Worm (Caenorhabditis elegans) whole organism, L2 larva: ENCODE data around the gene C46F11.6.

ENCODE experiments used
- C34F6.9 ChIP-seq: fragments of 150-350 bp; optimal IDR thresholded peaks from 2 replicates; lab custom pipeline; 2014; ENCODE audit warnings: missing biosample characterization, missing genetic modification characterization
- F13H6.1 ChIP-seq: sonication (generic microtip); optimal IDR thresholded peaks from 2 replicates; lab custom pipeline; 2016; ENCODE audit warnings: missing genetic modification characterization, missing compliant biosample characterization
- R02D3.7 ChIP-seq: fragments of 150-350 bp; optimal IDR thresholded peaks from 2 replicates; lab custom pipeline; 2014; ENCODE audit warnings: missing biosample characterization, missing genetic modification characterization
- Y55F3AM.14 ChIP-seq: fragments of 200-800 bp; sonication (Bioruptor generic); optimal IDR thresholded peaks from 2 replicates; lab custom pipeline; 2018; ENCODE audit warnings: mild to moderate bottlenecking, missing genetic modification characterization, missing compliant biosample characterization
- ZK546.5 ChIP-seq: sonication (generic microtip); optimal IDR thresholded peaks from 2 replicates; lab custom pipeline; 2017; ENCODE audit warnings: missing biosample characterization, missing genetic modification characterization
- alr-1 ChIP-seq: fragments of 150-350 bp; optimal IDR thresholded peaks from 2 replicates; lab custom pipeline; 2014; ENCODE audit warnings: missing biosample characterization, missing genetic modification characterization
- aly-2 ChIP-seq: fragments of 150-350 bp; optimal IDR thresholded peaks from 2 replicates; lab custom pipeline; 2014; ENCODE audit warnings: missing biosample characterization, missing genetic modification characterization
- ama-1 ChIP-seq: fragments of 150-350 bp; optimal IDR thresholded peaks from 2 replicates; lab custom pipeline; 2018; ENCODE audit warnings: inconsistent platforms
- blmp-1 ChIP-seq: sonication (generic microtip); optimal IDR thresholded peaks from 2 replicates; lab custom pipeline; 2017; ENCODE audit warnings: missing genetic modification characterization, mild to moderate bottlenecking, missing compliant biosample characterization, antibody characterized with exemption, moderate library complexity; ENCODE audit not compliant: insufficient read depth
- egl-27 ChIP-seq: sonication (generic microtip); optimal IDR thresholded peaks from 3 replicates; lab custom pipeline; 2017; ENCODE audit warnings: missing biosample characterization, missing genetic modification reagents, missing genetic modification characterization
- elt-1 ChIP-seq: fragments of 150-350 bp; optimal IDR thresholded peaks from 2 replicates; lab custom pipeline; 2014; ENCODE audit warnings: missing biosample characterization, missing genetic modification characterization
- elt-3 ChIP-seq: sonication (generic microtip); optimal IDR thresholded peaks from 2 replicates; lab custom pipeline; 2017; ENCODE audit warnings: missing biosample characterization, missing genetic modification characterization
- fos-1 ChIP-seq: fragments of 150-350 bp; optimal IDR thresholded peaks from 2 replicates; lab custom pipeline; 2014; ENCODE audit warnings: missing biosample characterization, missing genetic modification characterization
- gmeb-1 ChIP-seq: fragments of 150-350 bp; optimal IDR thresholded peaks from 2 replicates; lab custom pipeline; 2014; ENCODE audit warnings: missing biosample characterization, missing genetic modification characterization
- lin-11 ChIP-seq: fragments of 150-350 bp; sonication (generic microtip); optimal IDR thresholded peaks from 2 replicates; lab custom pipeline; 2014; ENCODE audit warnings: missing biosample characterization, missing genetic modification characterization, inconsistent platforms, mixed read lengths
- lin-13 ChIP-seq: fragments of 150-350 bp; optimal IDR thresholded peaks from 2 replicates; lab custom pipeline; 2014; ENCODE audit warnings: missing biosample characterization, missing genetic modification reagents, missing genetic modification characterization
- lsy-2 ChIP-seq, 2 experiments: fragments of 150-350 bp in 1 of 2; sonication (generic microtip) in 1 of 2; optimal IDR thresholded peaks; 2 replicates each; lab custom pipeline; 2014 to 2017; ENCODE audit warnings: missing biosample characterization in 2 of 2, missing genetic modification characterization in 2 of 2
- mab-5 ChIP-seq: fragments of 150-350 bp; optimal IDR thresholded peaks from 2 replicates; lab custom pipeline; 2014; ENCODE audit warnings: missing biosample characterization, missing genetic modification characterization
- nhr-10 ChIP-seq: sonication (generic microtip); optimal IDR thresholded peaks from 2 replicates; lab custom pipeline; 2017; ENCODE audit warnings: missing biosample characterization, missing genetic modification characterization
- nhr-11 ChIP-seq: fragments of 150-350 bp; optimal IDR thresholded peaks from 2 replicates; lab custom pipeline; 2014; ENCODE audit warnings: missing biosample characterization, missing genetic modification characterization
- nhr-129 ChIP-seq: fragments of 150-350 bp; optimal IDR thresholded peaks from 2 replicates; lab custom pipeline; 2014; ENCODE audit warnings: missing biosample characterization, missing genetic modification characterization
- nhr-237 ChIP-seq: fragments of 150-350 bp; optimal IDR thresholded peaks from 2 replicates; lab custom pipeline; 2014; ENCODE audit warnings: missing biosample characterization, missing genetic modification characterization
- nhr-25 ChIP-seq: fragments of 150-350 bp; sonication (generic microtip); optimal IDR thresholded peaks from 3 replicates; lab custom pipeline; 2014; ENCODE audit warnings: missing biosample characterization, missing genetic modification characterization
- nhr-6 ChIP-seq: fragments of 150-350 bp; optimal IDR thresholded peaks from 2 replicates; lab custom pipeline; 2014; ENCODE audit warnings: missing biosample characterization, missing genetic modification characterization
- nhr-77 ChIP-seq: fragments of 150-350 bp; optimal IDR thresholded peaks from 2 replicates; lab custom pipeline; 2014; ENCODE audit warnings: missing biosample characterization, missing genetic modification characterization
- peb-1 ChIP-seq: fragments of 150-350 bp; optimal IDR thresholded peaks from 2 replicates; lab custom pipeline; 2014; ENCODE audit warnings: missing biosample characterization, missing genetic modification characterization
- sem-4 ChIP-seq: fragments of 150-350 bp; optimal IDR thresholded peaks from 2 replicates; lab custom pipeline; 2014; ENCODE audit warnings: missing biosample characterization, missing genetic modification reagents, missing genetic modification characterization
- skn-1 ChIP-seq: sonication (generic microtip); optimal IDR thresholded peaks from 2 replicates; lab custom pipeline; 2017; ENCODE audit warnings: missing biosample characterization, missing genetic modification characterization
- sma-3 ChIP-seq: sonication (generic microtip); optimal IDR thresholded peaks from 2 replicates; lab custom pipeline; 2016; ENCODE audit warnings: missing genetic modification reagents, missing genetic modification characterization, missing compliant biosample characterization
- sma-9 ChIP-seq, 2 experiments: fragments of 150-350 bp in 1 of 2; sonication (generic microtip) in 1 of 2; optimal IDR thresholded peaks; 2 replicates each; lab custom pipeline; 2014 to 2016; ENCODE audit warnings: missing genetic modification characterization in 2 of 2, mild to moderate bottlenecking in 1 of 2, missing biosample characterization in 1 of 2, missing compliant biosample characterization in 1 of 2, missing genetic modification reagents in 1 of 2, moderate library complexity in 1 of 2
- unc-62 ChIP-seq: fragments of 150-350 bp; optimal IDR thresholded peaks from 2 replicates; lab custom pipeline; 2014; ENCODE audit warnings: missing biosample characterization, missing genetic modification reagents, missing genetic modification characterization
- ztf-11 ChIP-seq: sonication (generic microtip); optimal IDR thresholded peaks from 2 replicates; lab custom pipeline; 2017; ENCODE audit warnings: missing biosample characterization, missing genetic modification characterization
- ztf-4 ChIP-seq: fragments of 150-350 bp; optimal IDR thresholded peaks from 2 replicates; lab custom pipeline; 2014; ENCODE audit warnings: missing biosample characterization, missing genetic modification characterization

The C46F11.6 gene

ce11 chrIII:3649305-3649704, 20.9 kb downstream of the C46F11.6 start:
- TF ChIP-seq fos-1 (tag; lab: Kevin White, UChicago) (peak; percentile 54), sem-4 (no peak)

- TF ChIP-seq sma-9 (GFP tag; optimal IDR thresholded peaks at IDR 0.05; lab: Kevin White, UChicago) (no peak), sma-9 (tag; optimal IDR thresholded peaks at IDR 0.05; lab: Kevin White, UChicago) (no peak), sem-4 (no peak), sma-3 (GFP tag; lab: Kevin White, UChicago) (no peak), lin-13 (no peak), C34F6.9 (tag; lab: Kevin White, UChicago) (no peak), aly-2 (no peak), nhr-6 (tag; lab: Kevin White, UChicago) (no peak), unc-62 (GFP tag; lab: Kevin White, UChicago) (no peak), peb-1 (tag; lab: Kevin White, UChicago) (no peak), ZK546.5 (no peak), Y55F3AM.14 (GFP tag; lab: Kevin White, UChicago) (no peak), blmp-1 (no peak), nhr-77 (tag; lab: Kevin White, UChicago) (no peak), alr-1 (tag; lab: Kevin White, UChicago) (no peak), ztf-4 (tag; lab: Kevin White, UChicago) (no peak), nhr-129 (no peak)
Observed at ce11 chrIII:3644075-3644474, 26.2 kb downstream of the C46F11.6 start, which contains the start of gene unc-93. TSS of gene unc-93 (plus strand) at chrIII:3644375.

ce11 chrIII:3643602-3644001, 26.6 kb downstream of the C46F11.6 start:
- TF ChIP-seq fos-1 (tag; lab: Kevin White, UChicago), result no peak
- no peak for TF ChIP-seq ama-1 (lab: Kevin White, UChicago)

- TF ChIP-seq alr-1 (tag; lab: Kevin White, UChicago), result no peak
- no peak for TF ChIP-seq nhr-10 (tag; lab: Kevin White, UChicago)
- peak; percentile 51 for TF ChIP-seq nhr-129
- no peak for TF ChIP-seq egl-27
- no peak for TF ChIP-seq peb-1 (tag; lab: Kevin White, UChicago)
Observed at ce11 chrIII:3637251-3637989, 32.8 kb downstream of the C46F11.6 start.

ce11 chrIII:3635844-3636243, 34.4 kb downstream of the C46F11.6 start, which contains the start of gene rilp-1:
TSS of gene rilp-1 (plus strand) at chrIII:3636144.
- no peak for TF ChIP-seq F13H6.1
- TF ChIP-seq, all 48 proteins: peak for 0

ce11 chrIII:3634873-3635272, 35.4 kb downstream of the C46F11.6 start:
- TF ChIP-seq nhr-11 (tag; lab: Kevin White, UChicago), result no peak
- TF ChIP-seq elt-1 (tag; lab: Kevin White, UChicago), result no peak
- TF ChIP-seq nhr-25, result no peak
- TF ChIP-seq mab-5, result no peak
- TF ChIP-seq lsy-2 (tag; optimal IDR thresholded peaks at IDR 0.05; lab: Kevin White, UChicago), result no peak
- TF ChIP-seq elt-3 (tag; lab: Kevin White, UChicago), result no peak
- TF ChIP-seq ztf-11 (tag; lab: Kevin White, UChicago), result no peak
- no peak for TF ChIP-seq F13H6.1
- no peak for TF ChIP-seq unc-62 (GFP tag; lab: Kevin White, UChicago)
- TF ChIP-seq, all 48 proteins: peak for 0

- TF ChIP-seq elt-1 (tag; lab: Kevin White, UChicago) (no peak), lsy-2 (tag; optimal IDR thresholded peaks at IDR 0.05; lab: Kevin White, UChicago) (no peak), sma-3 (GFP tag; lab: Kevin White, UChicago) (no peak), lin-11 (tag; lab: Kevin White, UChicago) (no peak), ama-1 (lab: Kevin White, UChicago) (no peak), nhr-237 (tag; lab: Kevin White, UChicago) (no peak), R02D3.7 (tag; lab: Kevin White, UChicago) (no peak), skn-1 (tag; lab: Kevin White, UChicago) (no peak), gmeb-1 (tag; lab: Kevin White, UChicago) (no peak), alr-1 (tag; lab: Kevin White, UChicago) (no peak), sma-9 (GFP tag; optimal IDR thresholded peaks at IDR 0.05; lab: Kevin White, UChicago) (no peak), sma-9 (tag; optimal IDR thresholded peaks at IDR 0.05; lab: Kevin White, UChicago) (no peak)
Observed at ce11 chrIII:3634158-3634557, 36.1 kb downstream of the C46F11.6 start.
